Fruit fly (Drosophila melanogaster) whole organism, embryonic: ENCODE measurements around the gene CG5107.
A peak's percentile ranks its signal among the peaks of the same experiment; 100 is the strongest.

Experiments
- Abd-B ChIP-seq: fragments of 200-800 bp; sonication (Bioruptor generic); optimal IDR thresholded peaks from 2 replicates; lab custom pipeline; 2018; ENCODE audit warnings: missing biosample characterization, mild to moderate bottlenecking, missing genetic modification characterization, moderate library complexity
- Adf1 ChIP-seq: fragments of 200-800 bp; sonication (Bioruptor generic); IDR thresholded peaks from 2 replicates; pipeline ENCODE4 v1.3.6; 2022; ENCODE audit warnings: missing biosample characterization, missing genetic modification characterization
- Atf6 ChIP-seq: fragments of 200-800 bp; sonication (Bioruptor generic); IDR thresholded peaks from 2 replicates; pipeline ENCODE4 v1.3.6; 2022; ENCODE audit warnings: missing biosample characterization, missing genetic modification characterization
- C15 ChIP-seq: fragments of 200-800 bp; sonication (Bioruptor generic); IDR thresholded peaks from 3 replicates; pipeline ENCODE4 v1.3.6; 2022; ENCODE audit warnings: missing biosample characterization, missing genetic modification characterization
- CG10147 ChIP-seq: fragments of 200-800 bp; sonication (Bioruptor generic); optimal IDR thresholded peaks from 2 replicates; lab custom pipeline; 2019; ENCODE audit warnings: missing biosample characterization, mild to moderate bottlenecking, missing genetic modification characterization, moderate library complexity
- CG10267 ChIP-seq: fragments of 200-800 bp; sonication (Bioruptor generic); optimal IDR thresholded peaks from 2 replicates; lab custom pipeline; 2018; ENCODE audit warnings: missing biosample characterization, mild to moderate bottlenecking, missing genetic modification characterization, moderate library complexity
- CG11085 ChIP-seq: fragments of 200-800 bp; sonication (Bioruptor generic); IDR thresholded peaks from 2 replicates; pipeline ENCODE4 v1.3.6; 2022; ENCODE audit warnings: missing biosample characterization, missing genetic modification characterization
- CG11093 ChIP-seq: fragments of 200-800 bp; sonication (Bioruptor generic); IDR thresholded peaks from 3 replicates; pipeline ENCODE4 v1.3.6; 2022; ENCODE audit warnings: missing biosample characterization, missing genetic modification characterization
- CG12155 ChIP-seq: fragments of 200-800 bp; sonication (Bioruptor generic); optimal IDR thresholded peaks from 3 replicates; lab custom pipeline; 2016; ENCODE audit warnings: missing biosample characterization, missing genetic modification characterization
- CG1233 ChIP-seq: fragments of 200-800 bp; sonication (Bioruptor generic); optimal IDR thresholded peaks from 4 replicates; lab custom pipeline; 2018; ENCODE audit warnings: missing biosample characterization, mild to moderate bottlenecking, missing genetic modification characterization
- CG14441 ChIP-seq: fragments of 200-800 bp; sonication (Bioruptor generic); IDR thresholded peaks from 2 replicates; pipeline ENCODE4 v1.3.6; 2022; ENCODE audit warnings: missing biosample characterization, missing genetic modification characterization
- CG15696 ChIP-seq: fragments of 200-800 bp; sonication (Bioruptor generic); optimal IDR thresholded peaks from 2 replicates; lab custom pipeline; 2019; ENCODE audit warnings: missing biosample characterization, mild to moderate bottlenecking, missing genetic modification characterization, moderate library complexity
- CG17328 ChIP-seq: fragments of 200-800 bp; sonication (Bioruptor generic); IDR thresholded peaks from 2 replicates; pipeline ENCODE4 v1.3.6; 2022; ENCODE audit warnings: missing biosample characterization, missing genetic modification characterization
- CG17359 ChIP-seq: fragments of 200-800 bp; sonication (Bioruptor generic); optimal IDR thresholded peaks from 3 replicates; lab custom pipeline; 2018; ENCODE audit warnings: missing biosample characterization, mild to moderate bottlenecking, missing genetic modification characterization, moderate library complexity
- CG17612 ChIP-seq: fragments of 200-800 bp; sonication (Bioruptor generic); IDR thresholded peaks from 2 replicates; pipeline ENCODE4 v1.3.6; 2022; ENCODE audit warnings: missing biosample characterization, missing genetic modification characterization
- CG18764 ChIP-seq: fragments of 200-800 bp; sonication (Bioruptor generic); optimal IDR thresholded peaks from 3 replicates; lab custom pipeline; 2016; ENCODE audit warnings: missing biosample characterization, missing genetic modification characterization
- CG31224 ChIP-seq: fragments of 200-800 bp; sonication (Bioruptor generic); IDR thresholded peaks from 2 replicates; pipeline ENCODE4 v1.3.6; 2022; ENCODE audit warnings: missing biosample characterization, missing genetic modification characterization
- CG31441 ChIP-seq: fragments of 200-800 bp; sonication (Bioruptor generic); IDR thresholded peaks from 2 replicates; pipeline ENCODE4 v1.3.6; 2022; ENCODE audit warnings: missing biosample characterization, missing genetic modification characterization
- CG32772 ChIP-seq: fragments of 200-800 bp; sonication (Bioruptor generic); IDR thresholded peaks from 2 replicates; pipeline ENCODE4 v1.3.6; 2022; ENCODE audit warnings: missing biosample characterization, missing genetic modification characterization
- CG4360 ChIP-seq: fragments of 200-800 bp; sonication (Bioruptor generic); IDR thresholded peaks from 2 replicates; pipeline ENCODE4 v1.3.6; 2022; ENCODE audit warnings: missing biosample characterization, missing genetic modification characterization
- CG6689 ChIP-seq: fragments of 200-800 bp; sonication (Bioruptor generic); IDR thresholded peaks from 2 replicates; pipeline ENCODE4 v1.3.6; 2022; ENCODE audit warnings: missing biosample characterization, missing genetic modification characterization
- CG6854 ChIP-seq: fragments of 200-800 bp; sonication (Bioruptor generic); optimal IDR thresholded peaks from 3 replicates; lab custom pipeline; 2017; ENCODE audit warnings: missing biosample characterization, mild to moderate bottlenecking, missing genetic modification characterization
- CG7372 ChIP-seq: fragments of 200-800 bp; sonication (Bioruptor generic); IDR thresholded peaks from 2 replicates; pipeline ENCODE4 v1.3.6; 2022; ENCODE audit warnings: missing biosample characterization, missing genetic modification characterization
- CG7839 ChIP-seq: fragments of 200-800 bp; sonication (Bioruptor generic); optimal IDR thresholded peaks from 3 replicates; lab custom pipeline; 2018; ENCODE audit warnings: missing biosample characterization, mild to moderate bottlenecking, missing genetic modification characterization, moderate library complexity
- CG8924 ChIP-seq: fragments of 200-800 bp; optimal IDR thresholded peaks from 3 replicates; lab custom pipeline; 2019; ENCODE audit warnings: missing biosample characterization, mild to moderate bottlenecking, missing genetic modification characterization, moderate library complexity
- CG9932 ChIP-seq: fragments of 200-800 bp; sonication (Bioruptor generic); IDR thresholded peaks from 2 replicates; pipeline ENCODE4 v1.3.6; 2022; ENCODE audit warnings: missing biosample characterization, missing genetic modification characterization
- CoRest ChIP-seq: fragments of 200-800 bp; sonication (Bioruptor generic); optimal IDR thresholded peaks from 3 replicates; lab custom pipeline; 2018; ENCODE audit warnings: missing biosample characterization, mild to moderate bottlenecking, missing genetic modification characterization, moderate library complexity
- Fer1 ChIP-seq: fragments of 200-800 bp; sonication (Bioruptor generic); optimal IDR thresholded peaks from 2 replicates; lab custom pipeline; 2017; ENCODE audit warnings: missing biosample characterization, mild to moderate bottlenecking, missing genetic modification characterization
- HHEX ChIP-seq: fragments of 200-800 bp; sonication (Bioruptor generic); optimal IDR thresholded peaks from 3 replicates; lab custom pipeline; 2017; ENCODE audit warnings: missing biosample characterization, mild to moderate bottlenecking, missing genetic modification characterization, missing genetic modification reagents
- Med ChIP-seq: fragments of 200-800 bp; sonication (Bioruptor generic); peaks from one replicate; lab custom pipeline; 2016; ENCODE audit warnings: missing biosample characterization, missing genetic modification characterization, mild to moderate bottlenecking, inconsistent platforms, moderate library complexity
- Nf-YB ChIP-seq: fragments of 200-800 bp; sonication (Bioruptor generic); optimal IDR thresholded peaks from 3 replicates; lab custom pipeline; 2019; ENCODE audit warnings: missing biosample characterization, mild to moderate bottlenecking, missing genetic modification characterization, moderate library complexity
- Ptx1 ChIP-seq: fragments of 200-800 bp; sonication (Bioruptor generic); IDR thresholded peaks from 2 replicates; pipeline ENCODE4 v1.3.6; 2022; ENCODE audit warnings: missing biosample characterization, missing genetic modification characterization
- Rfx ChIP-seq: fragments of 200-800 bp; sonication (Bioruptor generic); IDR thresholded peaks from 2 replicates; pipeline ENCODE4 v1.3.6; 2022; ENCODE audit warnings: missing biosample characterization, missing genetic modification characterization
- Taf1 ChIP-seq: fragments of 200-800 bp; sonication (Bioruptor generic); IDR thresholded peaks from 2 replicates; pipeline ENCODE4 v1.3.6; 2022; ENCODE audit warnings: missing biosample characterization, missing genetic modification characterization
- al ChIP-seq: fragments of 200-800 bp; sonication (Bioruptor generic); IDR thresholded peaks from 2 replicates; pipeline ENCODE4 v1.3.6; 2022; ENCODE audit warnings: missing biosample characterization, missing genetic modification characterization
- crc ChIP-seq: fragments of 200-800 bp; sonication (Bioruptor generic); optimal IDR thresholded peaks from 2 replicates; lab custom pipeline; 2016; ENCODE audit warnings: missing biosample characterization, missing genetic modification characterization
- emc ChIP-seq: fragments of 200-800 bp; sonication (Bioruptor generic); optimal IDR thresholded peaks from 2 replicates; lab custom pipeline; 2016; ENCODE audit warnings: missing biosample characterization, missing genetic modification characterization
- fd96Cb ChIP-seq: fragments of 200-800 bp; sonication (Bioruptor generic); optimal IDR thresholded peaks from 2 replicates; lab custom pipeline; 2018; ENCODE audit warnings: missing biosample characterization, mild to moderate bottlenecking, missing genetic modification characterization, moderate library complexity
- ind ChIP-seq: fragments of 200-800 bp; sonication (Bioruptor generic); optimal IDR thresholded peaks from 3 replicates; lab custom pipeline; 2016; ENCODE audit warnings: missing biosample characterization, missing genetic modification characterization
- kni ChIP-seq: fragments of 200-800 bp; sonication (Bioruptor generic); optimal IDR thresholded peaks from 3 replicates; lab custom pipeline; 2017; ENCODE audit warnings: mild to moderate bottlenecking, missing biosample characterization, missing genetic modification reagents, missing genetic modification characterization
- lilli ChIP-seq: fragments of 200-800 bp; sonication (Bioruptor generic); optimal IDR thresholded peaks from 3 replicates; lab custom pipeline; 2016; ENCODE audit warnings: missing biosample characterization, missing genetic modification characterization
- luna ChIP-seq: fragments of 200-800 bp; sonication (Bioruptor generic); optimal IDR thresholded peaks from 2 replicates; lab custom pipeline; 2016; ENCODE audit warnings: missing biosample characterization, missing genetic modification characterization
- pros ChIP-seq: fragments of 200-800 bp; sonication (Bioruptor generic); optimal IDR thresholded peaks from 3 replicates; lab custom pipeline; 2019; ENCODE audit warnings: missing biosample characterization, mild to moderate bottlenecking, missing genetic modification characterization, moderate library complexity
- psq ChIP-seq: fragments of 200-800 bp; sonication (Bioruptor generic); optimal IDR thresholded peaks from 2 replicates; lab custom pipeline; 2017; ENCODE audit warnings: missing biosample characterization, missing genetic modification characterization
- sob ChIP-seq: fragments of 200-800 bp; sonication (Bioruptor generic); IDR thresholded peaks from 2 replicates; pipeline ENCODE4 v1.3.6; 2022; ENCODE audit warnings: missing biosample characterization, missing genetic modification characterization
- stc ChIP-seq: fragments of 200-800 bp; sonication (Bioruptor generic); IDR thresholded peaks from 2 replicates; pipeline ENCODE4 v1.3.6; 2022; ENCODE audit warnings: missing biosample characterization, missing genetic modification characterization
- sug ChIP-seq: fragments of 200-800 bp; optimal IDR thresholded peaks from 2 replicates; lab custom pipeline; 2019; ENCODE audit warnings: missing biosample characterization, mild to moderate bottlenecking, missing genetic modification characterization, moderate library complexity
- tna ChIP-seq: fragments of 200-800 bp; sonication (Bioruptor generic); IDR thresholded peaks from 2 replicates; pipeline ENCODE4 v1.3.6; 2022; ENCODE audit warnings: missing biosample characterization, missing genetic modification characterization; ENCODE audit not compliant: partially characterized antibody
- tup ChIP-seq: fragments of 200-800 bp; sonication (Bioruptor generic); optimal IDR thresholded peaks from 2 replicates; lab custom pipeline; 2016; ENCODE audit warnings: missing biosample characterization, mild to moderate bottlenecking, missing genetic modification characterization, moderate library complexity
- zfh2 ChIP-seq: fragments of 200-800 bp; sonication (Bioruptor generic); optimal IDR thresholded peaks from 2 replicates; lab custom pipeline; 2016; ENCODE audit warnings: missing biosample characterization, missing genetic modification characterization

CG5107 gene

DNA sequence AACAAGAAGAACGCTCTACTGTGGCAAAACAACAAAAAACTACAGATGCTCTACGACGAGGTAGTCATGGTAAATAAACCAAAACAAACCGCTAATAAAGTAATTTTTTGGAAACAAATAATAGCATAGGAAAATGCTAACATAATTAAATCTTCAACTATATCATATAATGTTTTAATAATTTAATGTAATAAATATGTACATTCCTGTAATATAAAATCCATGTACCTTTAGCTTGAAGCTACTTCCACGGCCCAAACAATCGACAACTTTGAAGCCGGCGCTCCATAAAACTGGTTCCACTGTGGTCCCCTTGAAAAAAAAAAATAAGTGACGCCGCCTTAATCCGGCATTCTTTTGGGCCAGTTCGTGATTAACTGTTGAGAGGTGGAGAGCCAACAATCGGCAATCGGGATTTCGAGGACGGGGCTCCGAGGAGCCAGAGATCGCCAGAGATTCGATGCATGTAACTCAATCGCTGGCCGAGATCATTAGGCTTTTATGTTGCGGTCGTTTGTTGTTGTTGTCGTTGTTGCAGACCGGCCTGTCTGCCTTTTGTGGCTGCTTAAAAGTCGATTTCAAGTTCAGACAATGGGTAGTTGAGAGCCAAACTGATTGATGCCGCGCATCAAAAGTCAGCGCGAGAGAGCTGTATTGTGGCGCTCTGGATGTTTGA is 42.2 kb upstream of the CG5107 start (continued):
- TF ChIP-seq Abd-B (GFP tag; lab: Kevin White, UChicago) = peak; percentile 13
- TF ChIP-seq sug (tag; lab: Kevin White, UChicago) = peak; percentile 12
- no peak for TF ChIP-seq crc (GFP tag; lab: Kevin White, UChicago)
- TF ChIP-seq Nf-YB (GFP tag; lab: Kevin White, UChicago) = no peak
- no peak for TF ChIP-seq emc (GFP tag; lab: Kevin White, UChicago)
- no peak for TF ChIP-seq zfh2
- peak; percentile 24 for TF ChIP-seq ind (GFP tag; lab: Kevin White, UChicago)
- TF ChIP-seq psq (GFP tag; lab: Kevin White, UChicago) = no peak
- peak; percentile 65 for TF ChIP-seq sob
- TF ChIP-seq CG11085 (GFP tag; lab: Robert Waterston, UW) = peak; percentile 78
- TF ChIP-seq luna = no peak
- peak; percentile 56 for TF ChIP-seq CG17359 (tag; lab: Kevin White, UChicago)
- peak; percentile 55 for TF ChIP-seq CG6689
- TF ChIP-seq CG10147 (GFP tag; lab: Kevin White, UChicago) = peak; percentile 45
- TF ChIP-seq CG11093 (GFP tag; lab: Robert Waterston, UW) = peak; percentile 63; the same call in 2 of the 3 replicates
- TF ChIP-seq CoRest = peak; percentile 41
- peak; percentile 49 for TF ChIP-seq CG8924 (tag; lab: Kevin White, UChicago)
- TF ChIP-seq Rfx (GFP tag; lab: Robert Waterston, UW) = peak; percentile 82; the same call in 1 of the 2 replicates
- no peak for TF ChIP-seq CG15696 (tag; lab: Kevin White, UChicago)
- TF ChIP-seq CG18764 (GFP tag; lab: Kevin White, UChicago) = peak; percentile 10
- peak; percentile 76 for TF ChIP-seq CG9932
- TF ChIP-seq CG17328 (GFP tag; lab: Robert Waterston, UW) = peak; percentile 15; the same call in 1 of the 2 replicates
- TF ChIP-seq Med = peak; percentile 27
- peak; percentile 7 for TF ChIP-seq fd96Cb (tag; lab: Kevin White, UChicago)
- TF ChIP-seq CG31224 (GFP tag; lab: Robert Waterston, UW) = 0 out of 2 replicates have a peak, but pooled peaks have one; percentile 19
- peak; percentile 1 for TF ChIP-seq lilli (GFP tag; lab: Kevin White, UChicago)
- TF ChIP-seq CG4360 = no peak
- TF ChIP-seq CG7839 = peak; percentile 56
- TF ChIP-seq Taf1 = peak; percentile 38; the same call in 1 of the 2 replicates
- TF ChIP-seq CG32772 (GFP tag; lab: Robert Waterston, UW) = peak; percentile 53; the same call in 1 of the 2 replicates
- TF ChIP-seq pros (GFP tag; lab: Kevin White, UChicago) = no peak
- peak; percentile 79 for TF ChIP-seq stc (GFP tag; lab: Robert Waterston, UW)
- peak; percentile 26 for TF ChIP-seq CG10267 (tag; lab: Kevin White, UChicago)
- no peak for TF ChIP-seq CG17612 (GFP tag; lab: Robert Waterston, UW)
- peak; percentile 56 for TF ChIP-seq CG1233 (GFP tag; lab: Kevin White, UChicago)
- TF ChIP-seq Fer1 (GFP tag; lab: Kevin White, UChicago) = peak; percentile 61
- 0 out of 2 replicates have a peak, but pooled peaks have one; percentile 13 for TF ChIP-seq Adf1 (GFP tag; lab: Robert Waterston, UW)
- no peak for TF ChIP-seq tup (GFP tag; lab: Kevin White, UChicago)
- TF ChIP-seq CG31441 (GFP tag; lab: Robert Waterston, UW) = peak; percentile 48; the same call in 1 of the 2 replicates
- peak; percentile 3 for TF ChIP-seq CG6854 (GFP tag; lab: Kevin White, UChicago)
- 0 out of 3 replicates have a peak, but pooled peaks have one; percentile 28 for TF ChIP-seq C15 (GFP tag; lab: Robert Waterston, UW)
- peak; percentile 24 for TF ChIP-seq HHEX (GFP tag; lab: Kevin White, UChicago)
- peak; percentile 28 for TF ChIP-seq CG12155 (GFP tag; lab: Kevin White, UChicago)
- peak; percentile 64 for TF ChIP-seq Atf6 (GFP tag; lab: Robert Waterston, UW)
- peak; percentile 75 for TF ChIP-seq CG14441 (GFP tag; lab: Robert Waterston, UW)
- peak; percentile 2 for TF ChIP-seq kni (GFP tag; lab: Kevin White, UChicago)
- peak; percentile 77 for TF ChIP-seq al
- TF ChIP-seq CG7372 (GFP tag; lab: Robert Waterston, UW) = peak; percentile 70
- peak; percentile 64 for TF ChIP-seq Ptx1 (GFP tag; lab: Robert Waterston, UW)
- no peak for TF ChIP-seq tna (GFP tag; lab: Robert Waterston, UW)
